Worm (Caenorhabditis elegans) whole organism, L4 larva: ENCODE data around the gene K03H1.13.

Experiments
- Y105C5A.15 ChIP-seq: fragments of 200-800 bp; sonication (Bioruptor generic); IDR thresholded peaks from 2 replicates; pipeline ENCODE4 v1.3.6; 2022; ENCODE audit warnings: missing genetic modification characterization, missing compliant biosample characterization
- attf-4 ChIP-seq: sonication (generic microtip); optimal IDR thresholded peaks from 3 replicates; lab custom pipeline; 2017; ENCODE audit warnings: missing biosample characterization, missing genetic modification characterization
- ceh-82 ChIP-seq: sonication (generic microtip); optimal IDR thresholded peaks from 2 replicates; lab custom pipeline; 2017; ENCODE audit warnings: missing biosample characterization, missing genetic modification characterization
- egl-27 ChIP-seq: sonication (generic microtip); optimal IDR thresholded peaks from 3 replicates; lab custom pipeline; 2017; ENCODE audit warnings: missing biosample characterization, missing genetic modification reagents, missing genetic modification characterization
- nhr-25 ChIP-seq: sonication (generic microtip); optimal IDR thresholded peaks from 2 replicates; lab custom pipeline; 2017; ENCODE audit warnings: missing genetic modification characterization, mild to moderate bottlenecking, missing compliant biosample characterization, antibody characterized with exemption, moderate library complexity, borderline replicate concordance; ENCODE audit not compliant: insufficient read depth
- pha-4 ChIP-seq, 2 experiments: fragments of 150-350 bp in 1 of 2; fragments of 200-800 bp in 1 of 2; sonication (Bioruptor generic) in 1 of 2; IDR thresholded peaks in 1 of 2; optimal IDR thresholded peaks in 1 of 2; 2 replicates each; pipeline versions ENCODE4 v1.3.6 to Lab custom; 2014 to 2022; ENCODE audit warnings: missing genetic modification characterization in 2 of 2, missing genetic modification reagents in 2 of 2, missing biosample characterization in 1 of 2, missing compliant biosample characterization in 1 of 2
- ztf-11 ChIP-seq: fragments of 150-350 bp; optimal IDR thresholded peaks from 2 replicates; lab custom pipeline; 2014; ENCODE audit warnings: missing biosample characterization, missing genetic modification characterization

- no peak for TF ChIP-seq ceh-82
- no peak for TF ChIP-seq nhr-25 (tag; lab: Kevin White, UChicago)
- TF ChIP-seq ztf-11: no peak
- TF ChIP-seq attf-4 (tag; lab: Kevin White, UChicago): no peak
- TF ChIP-seq Y105C5A.15 (GFP tag; lab: Robert Waterston, UW): no peak
- no peak for TF ChIP-seq egl-27 (tag; lab: Kevin White, UChicago)
- no peak for TF ChIP-seq pha-4 (GFP tag; IDR thresholded peaks at IDR 0.05; lab: Robert Waterston, UW)
- TF ChIP-seq pha-4 (tag; optimal IDR thresholded peaks at IDR 0.05; lab: Kevin White, UChicago): no peak
Measured at ce11 chrIII:9905307-9905706, 44.8 kb downstream of the K03H1.13 start.
